Comparison of ENCODE assay signal across 3 worm cellular contexts in genomic region chrII:14644465-14644864, ce11.
A peak's percentile ranks its signal among the peaks of the same experiment; 100 is the strongest.
TF ChIP-seq lines count a peak whose summit lies in the region.

No protein-coding gene starts in this region.

TF ChIP-seq in whole organism, L2 larva, 48 proteins besides CTCF, POLR2A, EP300 and RAD21:
- no peak for TF ChIP-seq ceh-82 (tag; optimal IDR thresholded peaks at IDR 0.05; lab: Kevin White, UChicago)
- no peak for TF ChIP-seq fos-1 (tag; optimal IDR thresholded peaks at IDR 0.05; lab: Kevin White, UChicago)
- TF ChIP-seq unc-55 (GFP tag; optimal IDR thresholded peaks at IDR 0.05; lab: Kevin White, UChicago): peak; percentile 29
- TF ChIP-seq crh-2 (tag; optimal IDR thresholded peaks at IDR 0.05; lab: Kevin White, UChicago): no peak
- TF ChIP-seq ZK546.5 (tag; optimal IDR thresholded peaks at IDR 0.05; lab: Kevin White, UChicago): no peak
- TF ChIP-seq ztf-4 (tag; optimal IDR thresholded peaks at IDR 0.05; lab: Kevin White, UChicago): no peak
- TF ChIP-seq peb-1 (tag; optimal IDR thresholded peaks at IDR 0.05; lab: Kevin White, UChicago): no peak

TF ChIP-seq in whole organism, late embryonic, 69 proteins besides CTCF, POLR2A, EP300 and RAD21:
- TF ChIP-seq unc-42 (tag; optimal IDR thresholded peaks at IDR 0.05; lab: Kevin White, UChicago) (peak; percentile 59), K02D7.2 (tag; optimal IDR thresholded peaks at IDR 0.05; lab: Kevin White, UChicago) (no peak)

TF ChIP-seq in whole organism, mixed stage, embryonic, 35 proteins besides CTCF, POLR2A, EP300 and RAD21:
- TF ChIP-seq nhr-237 (tag; optimal IDR thresholded peaks at IDR 0.05; lab: Kevin White, UChicago): no peak
- peak; percentile 87 for TF ChIP-seq ces-1 (GFP tag; optimal IDR thresholded peaks at IDR 0.05; lab: Kevin White, UChicago)

Comparison
In these comparisons a context has a peak if more than half of its experiments do, and no peak if none do; other contexts are left out.
1. Of the 6 proteins assayed by ChIP-seq in both whole organism, late embryonic and whole organism, L2 larva: peak only in whole organism, late embryonic: none; only in whole organism, L2 larva: unc-55; in both: none; in neither: 5.